Fruit fly (Drosophila melanogaster) whole organism, wandering third instar larva: ENCODE data around the gene Oscillin.

Experiments
- CG32264 ChIP-seq: fragments of 200-800 bp; sonication (Bioruptor generic); optimal IDR thresholded peaks from 2 replicates; lab custom pipeline; 2016; ENCODE audit warnings: missing biosample characterization, missing genetic modification characterization
- CG9705 ChIP-seq: fragments of 200-800 bp; sonication (Bioruptor generic); optimal IDR thresholded peaks from 2 replicates; lab custom pipeline; 2018; ENCODE audit warnings: missing biosample characterization, mild to moderate bottlenecking, missing genetic modification characterization
- CrebA ChIP-seq: fragments of 200-800 bp; sonication (Bioruptor generic); optimal IDR thresholded peaks from 2 replicates; lab custom pipeline; 2016; ENCODE audit warnings: missing biosample characterization, mild to moderate bottlenecking, missing genetic modification characterization, borderline replicate concordance
- Dfd ChIP-seq: fragments of >200 bp; optimal IDR thresholded peaks from 2 replicates; lab custom pipeline; 2017; ENCODE audit warnings: missing biosample characterization, missing genetic modification characterization
- Dif ChIP-seq: fragments of 200-275, 200-300 bp; sonication (Bioruptor generic); optimal IDR thresholded peaks from 2 replicates; lab custom pipeline; 2018; ENCODE audit warnings: missing biosample characterization, missing genetic modification characterization; ENCODE audit not compliant: partially characterized antibody
- GATAd ChIP-seq: sonication (Bioruptor generic); optimal IDR thresholded peaks from 2 replicates; lab custom pipeline; 2016; ENCODE audit warnings: missing biosample characterization, missing genetic modification characterization
- HLH106 ChIP-seq: fragments of 200-800 bp; optimal IDR thresholded peaks from 3 replicates; lab custom pipeline; 2019; ENCODE audit warnings: missing biosample characterization, mild to moderate bottlenecking, missing genetic modification characterization, moderate library complexity
- Hnf4 ChIP-seq: fragments of 200-800 bp; sonication (Bioruptor generic); optimal IDR thresholded peaks from 2 replicates; lab custom pipeline; 2016; ENCODE audit warnings: missing biosample characterization, mild to moderate bottlenecking, missing genetic modification characterization
- Hr78 ChIP-seq: fragments of >200 bp; optimal IDR thresholded peaks from 2 replicates; lab custom pipeline; 2017; ENCODE audit warnings: missing biosample characterization, missing genetic modification characterization
- Hr83 ChIP-seq: fragments of 200-300 bp; sonication (Bioruptor generic); optimal IDR thresholded peaks from 2 replicates; lab custom pipeline; 2016; ENCODE audit warnings: missing biosample characterization, mild to moderate bottlenecking, missing genetic modification characterization, moderate library complexity; ENCODE audit not compliant: poor library complexity, severe bottlenecking
- Jra ChIP-seq: sonication (Bioruptor generic); optimal IDR thresholded peaks from 2 replicates; lab custom pipeline; 2016; ENCODE audit warnings: missing biosample characterization, missing genetic modification characterization
- Mio ChIP-seq: sonication (Bioruptor generic); optimal IDR thresholded peaks from 2 replicates; lab custom pipeline; 2016; ENCODE audit warnings: missing biosample characterization, missing genetic modification characterization
- Myc ChIP-seq: fragments of >200 bp; optimal IDR thresholded peaks from 2 replicates; lab custom pipeline; 2017
- N ChIP-seq: fragments of >200 bp; optimal IDR thresholded peaks from 2 replicates; lab custom pipeline; 2018; ENCODE audit warnings: missing biosample characterization, missing external identifiers, missing genetic modification characterization
- OdsH ChIP-seq: fragments of 200-800 bp; sonication (Bioruptor generic); optimal IDR thresholded peaks from 2 replicates; lab custom pipeline; 2016; ENCODE audit warnings: missing biosample characterization, mild to moderate bottlenecking, missing genetic modification characterization
- Rel ChIP-seq, 2 experiments: fragments of 200-800 bp; sonication (Bioruptor generic) in 1 of 2; optimal IDR thresholded peaks; 2 replicates in 1 of 2; 3 replicates in 1 of 2; lab custom pipeline; 2016 to 2019; ENCODE audit warnings: mild to moderate bottlenecking in 2 of 2, missing biosample characterization in 2 of 2, missing genetic modification characterization in 2 of 2, moderate library complexity in 1 of 2
- Vsx2 ChIP-seq: fragments of 200-300, 225-300 bp; sonication (Bioruptor generic); optimal IDR thresholded peaks from 2 replicates; lab custom pipeline; 2018; ENCODE audit warnings: missing biosample characterization, missing genetic modification characterization; ENCODE audit not compliant: partially characterized antibody
- br ChIP-seq: fragments of 200-800 bp; sonication (Bioruptor generic); optimal IDR thresholded peaks from 2 replicates; lab custom pipeline; 2016; ENCODE audit warnings: missing biosample characterization, missing genetic modification characterization
- brk ChIP-seq: fragments of 200-800 bp; sonication (Bioruptor generic); optimal IDR thresholded peaks from 2 replicates; lab custom pipeline; 2016; ENCODE audit warnings: missing biosample characterization, mild to moderate bottlenecking, missing genetic modification characterization
- dl ChIP-seq, 2 experiments: fragments of 175-275, 200-275 bp in 1 of 2; fragments of 200-275 bp in 1 of 2; sonication (Bioruptor generic); optimal IDR thresholded peaks; lab custom pipeline; 2018; ENCODE audit warnings: mild to moderate bottlenecking in 2 of 2, missing biosample characterization in 2 of 2, missing genetic modification characterization in 2 of 2, moderate library complexity in 2 of 2; ENCODE audit not compliant: partially characterized antibody in 2 of 2, insufficient read depth in 1 of 2
- dsf ChIP-seq: sonication (Bioruptor generic); optimal IDR thresholded peaks from 2 replicates; lab custom pipeline; 2016; ENCODE audit warnings: missing biosample characterization, missing genetic modification characterization, borderline replicate concordance
- ey ChIP-seq: fragments of 200-800 bp; sonication (Bioruptor generic); optimal IDR thresholded peaks from 2 replicates; lab custom pipeline; 2016; ENCODE audit warnings: missing biosample characterization, missing genetic modification characterization
- foxo ChIP-seq, 2 experiments: fragments of 200-800 bp; sonication (Bioruptor generic); optimal IDR thresholded peaks; 2 replicates in 1 of 2; 3 replicates in 1 of 2; lab custom pipeline; 2016 to 2017; ENCODE audit warnings: missing biosample characterization in 2 of 2, missing genetic modification characterization in 2 of 2
- fru ChIP-seq: fragments of 200-800 bp; sonication (Bioruptor generic); optimal IDR thresholded peaks from 3 replicates; lab custom pipeline; 2016; ENCODE audit warnings: missing biosample characterization, mild to moderate bottlenecking, missing genetic modification characterization
- h ChIP-seq: fragments of 200-800 bp; sonication (Bioruptor generic); optimal IDR thresholded peaks from 3 replicates; lab custom pipeline; 2016; ENCODE audit warnings: missing biosample characterization, mild to moderate bottlenecking, missing genetic modification characterization
- jim ChIP-seq: fragments of 175-275, 200-325 bp; sonication (Bioruptor generic); optimal IDR thresholded peaks from 2 replicates; lab custom pipeline; 2016; ENCODE audit warnings: missing biosample characterization, mild to moderate bottlenecking, missing genetic modification characterization
- lola ChIP-seq: fragments of >200 bp; optimal IDR thresholded peaks from 2 replicates; lab custom pipeline; 2017; ENCODE audit warnings: missing biosample characterization, missing genetic modification characterization
- pan ChIP-seq: fragments of >200 bp; optimal IDR thresholded peaks from 2 replicates; lab custom pipeline; 2017
- psq ChIP-seq: fragments of 200-800 bp; sonication (Bioruptor generic); optimal IDR thresholded peaks from 3 replicates; lab custom pipeline; 2017; ENCODE audit warnings: missing biosample characterization, mild to moderate bottlenecking, missing genetic modification characterization, moderate library complexity
- sage ChIP-seq: fragments of 200-800 bp; sonication (Bioruptor generic); optimal IDR thresholded peaks from 2 replicates; lab custom pipeline; 2016; ENCODE audit warnings: missing biosample characterization, mild to moderate bottlenecking, missing genetic modification characterization
- tai ChIP-seq: sonication (Bioruptor generic); optimal IDR thresholded peaks from 2 replicates; lab custom pipeline; 2016; ENCODE audit warnings: missing biosample characterization, missing genetic modification characterization
- usp ChIP-seq: fragments of >200 bp; optimal IDR thresholded peaks from 2 replicates; lab custom pipeline; 2017; ENCODE audit warnings: missing biosample characterization, missing genetic modification characterization
- woc ChIP-seq: sonication (Bioruptor generic); optimal IDR thresholded peaks from 2 replicates; lab custom pipeline; 2016; ENCODE audit warnings: missing biosample characterization, mild to moderate bottlenecking, missing genetic modification characterization

The Oscillin gene

DNA sequence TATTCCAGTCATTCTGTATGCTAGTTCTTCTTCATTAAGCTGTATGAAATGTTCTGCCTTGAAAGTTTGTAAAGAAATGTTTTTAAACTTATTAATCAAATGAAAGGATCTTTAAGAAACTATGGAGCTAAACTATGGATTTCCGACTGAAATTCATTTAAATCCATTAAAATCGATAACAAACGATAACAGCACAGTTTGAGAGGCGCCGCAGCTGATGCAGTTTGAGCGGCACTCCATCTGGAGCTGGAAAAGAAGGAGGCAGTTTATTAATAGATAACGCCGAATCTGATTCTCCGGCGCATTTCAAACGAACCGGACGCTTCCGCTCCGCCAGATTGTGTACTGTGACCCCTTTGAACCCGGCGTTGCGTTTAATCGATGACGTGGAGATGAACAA, 19.0 kb upstream of the Oscillin start, which contains the start of gene CG31915:
Gene CG31915 (plus strand): TSS at position 263 of the 400 bp plus-strand sequence.
- TF ChIP-seq Myc (lab: Kevin White, UChicago) (peak; percentile 76), woc (GFP tag; lab: Kevin White, UChicago) (no peak)

DNA sequence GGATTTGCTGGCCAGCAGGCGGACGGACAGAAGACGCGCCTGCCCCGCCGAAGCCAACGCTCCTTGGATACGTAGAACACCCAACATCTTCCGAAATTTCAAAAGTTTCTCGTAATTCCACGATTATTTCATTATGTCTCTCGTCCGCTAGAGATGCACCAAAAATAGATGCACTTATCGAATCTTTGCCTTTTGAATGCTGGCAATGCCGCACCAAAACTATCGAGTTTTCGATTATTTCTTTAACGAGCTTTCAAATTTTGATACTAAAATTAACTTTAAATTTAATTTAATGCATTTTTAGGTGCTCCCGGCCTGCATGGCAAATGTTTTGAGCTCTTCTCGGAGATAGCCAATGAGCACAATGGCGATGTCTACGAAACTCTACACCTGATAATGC, 14.8 kb upstream of the Oscillin start, which contains the start of gene Coq6:
Gene Coq6 (minus strand): TSS at position 163 of the 400 bp plus-strand sequence.
- TF ChIP-seq HLH106 (tag; lab: Kevin White, UChicago) (no peak), Hr83 (GFP tag; lab: Kevin White, UChicago) (peak; percentile 80)

DNA sequence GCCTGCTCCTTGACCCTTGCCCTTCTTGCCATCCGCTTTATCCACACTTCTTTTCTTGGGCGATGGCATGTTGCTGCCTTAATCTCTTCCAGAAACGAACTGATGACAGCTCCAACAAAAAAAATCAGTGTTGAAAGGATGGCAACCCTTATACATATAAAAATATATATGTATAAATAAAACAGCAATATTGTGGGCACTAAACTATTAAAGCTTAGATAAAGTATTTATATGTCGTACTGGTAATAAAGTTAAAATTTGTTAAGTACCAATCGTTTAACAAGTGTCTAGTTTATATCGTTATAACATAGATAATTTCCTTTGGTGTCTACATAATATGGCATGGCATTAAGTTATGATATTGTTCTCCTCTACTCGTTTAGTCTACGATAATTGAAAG, 10.2 kb upstream of the Oscillin start, which contains the start of gene tomb:
Gene tomb (minus strand): TSS at position 101 of the 400 bp plus-strand sequence.
- TF ChIP-seq psq (GFP tag; lab: Kevin White, UChicago) = no peak
- TF ChIP-seq Mio (GFP tag; lab: Kevin White, UChicago) = no peak
- TF ChIP-seq OdsH = no peak
- no peak for TF ChIP-seq h

DNA sequence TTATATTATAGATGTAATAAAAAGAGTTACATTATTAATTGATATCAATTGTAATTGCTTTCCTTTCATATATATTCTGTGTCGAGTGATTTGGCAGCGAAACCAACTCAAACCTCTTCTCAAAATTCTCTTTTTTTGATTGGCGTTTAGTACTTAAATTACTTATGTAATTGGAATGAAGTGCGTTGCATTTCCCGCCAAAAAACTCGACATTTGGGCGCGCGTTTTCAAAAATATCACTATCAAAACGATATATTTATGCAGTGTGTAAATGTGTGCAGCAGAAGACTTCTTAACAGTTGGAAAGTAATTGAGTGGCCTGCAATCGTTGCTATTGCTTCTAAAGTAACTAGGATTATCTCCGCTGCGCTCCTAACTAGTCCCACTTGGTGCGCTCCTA, 9.8 kb upstream of the Oscillin start:
- TF ChIP-seq Hnf4 (GFP tag; lab: Kevin White, UChicago) (no peak), fru (no peak)

DNA sequence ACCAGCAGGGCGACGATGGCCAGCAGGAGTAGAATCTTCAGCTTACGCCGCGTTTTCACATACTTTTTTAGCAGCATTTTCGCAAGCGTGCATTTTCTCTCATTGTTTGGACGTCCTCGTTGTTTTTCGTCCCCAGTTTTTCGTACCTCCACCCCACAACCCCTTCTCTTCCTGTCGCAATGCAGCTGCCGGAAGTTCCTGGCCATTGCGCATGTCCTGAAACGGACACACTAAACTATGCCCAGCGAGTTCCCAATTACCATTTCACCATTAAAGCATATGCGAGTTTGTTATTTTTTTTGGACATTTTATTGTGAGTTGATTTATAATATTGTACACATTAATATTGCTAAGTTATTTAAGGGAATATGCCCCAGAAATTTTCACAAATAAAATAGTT, 7.9 kb upstream of the Oscillin start, which contains the start of gene CG14015:
Gene CG14015 (minus strand): TSS at position 163 of the 400 bp plus-strand sequence.
- TF ChIP-seq dsf (no peak), Mio (GFP tag; lab: Kevin White, UChicago) (no peak), tai (GFP tag; lab: Kevin White, UChicago) (no peak), lola (no peak), OdsH (no peak), Dfd (GFP tag; lab: Kevin White, UChicago) (no peak), fru (no peak), Jra (GFP tag; lab: Kevin White, UChicago) (no peak), brk (no peak)

DNA sequence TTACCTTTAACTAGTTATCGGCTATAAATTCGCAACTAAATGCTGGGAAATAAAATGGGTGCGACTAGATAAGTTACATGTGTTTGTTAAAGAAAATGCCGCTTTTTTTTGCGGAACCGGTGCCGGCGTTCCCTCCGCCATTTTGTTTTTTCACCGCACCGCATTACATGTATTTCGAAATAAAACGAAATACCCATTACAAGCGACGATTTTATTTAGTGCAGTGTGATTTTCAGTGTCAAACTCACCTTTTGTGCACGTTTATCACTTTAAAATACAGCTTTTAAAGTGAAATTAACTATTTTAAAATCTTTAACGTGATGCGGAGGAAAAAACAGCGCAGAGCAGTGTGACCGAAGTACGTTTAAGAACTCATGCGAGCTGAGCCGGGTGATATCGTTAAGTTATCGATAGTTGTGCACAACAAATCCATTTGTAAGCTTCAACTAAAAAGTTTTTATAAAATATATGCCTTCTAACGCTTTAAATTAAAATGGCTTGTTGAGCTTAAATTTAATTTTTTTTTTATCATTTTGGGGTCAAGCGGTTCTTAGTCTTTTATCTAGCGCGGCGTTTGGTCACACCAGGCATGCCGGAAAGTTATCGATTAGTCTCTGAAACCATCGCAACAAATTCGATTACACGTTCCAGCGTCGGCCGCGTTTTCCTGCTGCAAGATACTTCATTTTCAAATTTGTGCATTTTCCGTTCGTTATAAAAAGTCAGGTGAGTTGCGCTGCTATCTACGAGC, 4.8 kb upstream of the Oscillin start, which contains the start of the genes Hel25E and Lam:
Gene Hel25E (minus strand): TSS at position 380 of the 751 bp plus-strand sequence.
Gene Lam (plus strand): TSS at position 546 of the 751 bp plus-strand sequence.
- TF ChIP-seq Vsx2 (GFP tag; lab: Kevin White, UChicago) = no peak
- TF ChIP-seq ey (GFP tag; lab: Kevin White, UChicago) = no peak
- TF ChIP-seq GATAd (GFP tag; lab: Kevin White, UChicago) = no peak
- TF ChIP-seq, all 38 proteins: peak for 0

DNA sequence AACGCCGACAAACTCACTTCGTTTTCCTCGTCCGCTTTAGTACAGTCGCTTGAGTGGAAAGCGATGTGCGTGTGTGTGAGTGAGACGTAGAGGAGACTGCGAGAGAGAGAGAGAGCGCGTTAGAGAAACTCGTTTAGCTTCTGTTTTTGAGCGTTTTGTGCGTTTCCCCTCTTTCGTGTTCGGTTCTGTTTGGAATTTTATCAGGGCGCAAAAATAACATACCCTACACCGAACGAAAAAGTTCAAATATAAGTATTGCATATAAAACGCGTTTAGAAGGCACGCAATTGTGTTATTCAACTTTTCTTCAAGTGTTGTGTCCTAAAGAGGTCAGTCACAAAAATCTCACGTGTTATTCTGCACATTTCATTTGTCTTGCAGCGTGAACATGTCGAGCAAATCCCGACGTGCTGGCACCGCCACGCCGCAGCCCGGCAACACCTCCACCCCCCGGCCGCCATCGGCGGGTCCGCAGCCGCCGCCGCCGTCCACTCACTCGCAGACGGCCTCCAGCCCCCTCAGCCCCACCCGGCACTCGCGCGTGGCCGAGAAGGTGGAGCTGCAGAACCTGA, 3.9 kb upstream of the Oscillin start:
- TF ChIP-seq sage (no peak), pan (lab: Kevin White, UChicago) (no peak), GATAd (GFP tag; lab: Kevin White, UChicago) (no peak), lola (no peak), Dfd (GFP tag; lab: Kevin White, UChicago) (peak; percentile 98), foxo (GFP tag; optimal IDR thresholded peaks at IDR 0.05; lab: Kevin White, UChicago) (peak; percentile 14 to 68), tai (GFP tag; lab: Kevin White, UChicago) (no peak), CG32264 (GFP tag; lab: Kevin White, UChicago) (no peak), br (peak; percentile 7), Hr78 (no peak), Rel (GFP tag; optimal IDR thresholded peaks at IDR 0.05; lab: Kevin White, UChicago) (no peak), Rel (tag; optimal IDR thresholded peaks at IDR 0.05; lab: Kevin White, UChicago) (peak; percentile 3), OdsH (peak; percentile 45), usp (GFP tag; lab: Kevin White, UChicago) (no peak), Vsx2 (GFP tag; lab: Kevin White, UChicago) (no peak), Mio (GFP tag; lab: Kevin White, UChicago) (no peak), jim (GFP tag; lab: Kevin White, UChicago) (no peak), CG9705 (GFP tag; lab: Kevin White, UChicago) (no peak), brk (no peak), N (GFP tag; lab: Kevin White, UChicago) (no peak), Hnf4 (GFP tag; lab: Kevin White, UChicago) (no peak), dl (GFP tag; optimal IDR thresholded peaks at IDR 0.05; lab: Kevin White, UChicago; ENCODE audit: insufficient read depth in 1 of 2, partially characterized antibody in 2 of 2) (peak in 1 of 2 experiments; percentile 0), woc (GFP tag; lab: Kevin White, UChicago) (no peak), ey (GFP tag; lab: Kevin White, UChicago) (peak; percentile 40), CrebA (GFP tag; lab: Kevin White, UChicago) (no peak), Myc (lab: Kevin White, UChicago) (peak; percentile 4), Dif (GFP tag; lab: Kevin White, UChicago) (peak; percentile 81), Jra (GFP tag; lab: Kevin White, UChicago) (no peak), HLH106 (tag; lab: Kevin White, UChicago) (peak; percentile 37), psq (GFP tag; lab: Kevin White, UChicago) (peak; percentile 77)
